Worm (Caenorhabditis elegans) whole organism, early embryonic: ENCODE results near the gene ttbk-8.2.

Source experiments
- F13C5.2 ChIP-seq: sonication (generic microtip); optimal IDR thresholded peaks from 2 replicates; lab custom pipeline; 2017; ENCODE audit warnings: mild to moderate bottlenecking, missing genetic modification characterization, inconsistent platforms, missing compliant biosample characterization
- ama-1 ChIP-seq: fragments of 150-350 bp; optimal IDR thresholded peaks from 2 replicates; lab custom pipeline; 2014
- scrt-1 ChIP-seq: fragments of 200-800 bp; sonication (Bioruptor generic); IDR thresholded peaks from 2 replicates; pipeline ENCODE4 v1.3.6; 2022; ENCODE audit warnings: missing genetic modification characterization, missing compliant biosample characterization

DNA sequence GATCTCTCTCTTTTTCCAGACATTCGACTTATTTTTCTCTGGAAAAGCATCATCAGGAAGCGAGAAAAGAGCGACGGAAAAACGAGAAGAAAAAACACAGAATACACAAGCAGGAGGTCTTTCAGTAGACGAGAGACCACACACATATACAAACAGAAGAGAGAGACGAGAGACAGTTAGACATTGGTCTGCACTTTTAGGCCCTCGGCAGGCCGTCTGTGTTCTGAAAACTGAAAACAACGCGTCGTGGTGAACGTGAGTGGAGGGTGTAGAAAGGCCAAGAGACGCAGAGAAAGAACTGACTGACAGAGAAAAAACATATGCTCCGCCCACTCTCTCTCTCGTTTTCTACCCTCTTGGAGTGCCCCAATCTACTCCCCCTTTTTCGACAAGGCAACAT, 49.5 kb upstream of the ttbk-8.2 start:
- TF ChIP-seq ama-1 (lab: Kevin White, UChicago) (no peak), scrt-1 (GFP tag; lab: Robert Waterston, UW) (no peak), F13C5.2 (tag; lab: Kevin White, UChicago) (no peak)
